Fruit fly (Drosophila melanogaster) whole organism, embryonic: Measurements from ENCODE around the gene RpS20.

Experiments
- Atf6 ChIP-seq: fragments of 200-800 bp; sonication (Bioruptor generic); IDR thresholded peaks from 2 replicates; pipeline ENCODE4 v1.3.6; 2022; ENCODE audit warnings: missing biosample characterization, missing genetic modification characterization
- Bdp1 ChIP-seq: fragments of 200-800 bp; sonication (Bioruptor generic); optimal IDR thresholded peaks from 3 replicates; lab custom pipeline; 2016; ENCODE audit warnings: missing biosample characterization, missing genetic modification characterization
- CG1024 ChIP-seq: fragments of 200-800 bp; sonication (Bioruptor generic); IDR thresholded peaks from 2 replicates; pipeline ENCODE4 v1.3.6; 2022; ENCODE audit warnings: missing biosample characterization, missing genetic modification characterization
- CG11695 ChIP-seq: fragments of 200-800 bp; sonication (Bioruptor generic); IDR thresholded peaks from 3 replicates; pipeline ENCODE4 v1.3.6; 2022; ENCODE audit warnings: missing biosample characterization, missing genetic modification characterization
- CG12071 ChIP-seq: fragments of 200-800 bp; sonication (Bioruptor generic); optimal IDR thresholded peaks from 3 replicates; lab custom pipeline; 2018; ENCODE audit warnings: missing biosample characterization, mild to moderate bottlenecking, missing genetic modification characterization
- CG12155 ChIP-seq: fragments of 200-800 bp; sonication (Bioruptor generic); optimal IDR thresholded peaks from 3 replicates; lab custom pipeline; 2016; ENCODE audit warnings: missing biosample characterization, missing genetic modification characterization
- CG12942 ChIP-seq: fragments of 200-800 bp; sonication (Bioruptor generic); optimal IDR thresholded peaks from 3 replicates; lab custom pipeline; 2016; ENCODE audit warnings: missing biosample characterization, missing genetic modification characterization
- CG13624 ChIP-seq: fragments of 200-800 bp; sonication (Bioruptor generic); optimal IDR thresholded peaks from 2 replicates; lab custom pipeline; 2016; ENCODE audit warnings: missing biosample characterization, missing genetic modification characterization
- CG13775 ChIP-seq: fragments of 200-800 bp; sonication (Bioruptor generic); optimal IDR thresholded peaks from 3 replicates; lab custom pipeline; 2017; ENCODE audit warnings: missing biosample characterization, mild to moderate bottlenecking, missing genetic modification characterization
- CG14667 ChIP-seq: fragments of 200-800 bp; sonication (Bioruptor generic); IDR thresholded peaks from 2 replicates; pipeline ENCODE4 v1.3.6; 2022; ENCODE audit warnings: missing biosample characterization, missing genetic modification characterization
- CG15073 ChIP-seq: fragments of 200-800 bp; sonication (Bioruptor generic); optimal IDR thresholded peaks from 2 replicates; lab custom pipeline; 2016; ENCODE audit warnings: missing biosample characterization, missing genetic modification characterization
- CG15479 ChIP-seq: fragments of 200-800 bp; sonication (Bioruptor generic); optimal IDR thresholded peaks from 3 replicates; lab custom pipeline; 2019; ENCODE audit warnings: missing biosample characterization, mild to moderate bottlenecking, missing genetic modification characterization, moderate library complexity
- CG1602 ChIP-seq: fragments of 200-800 bp; sonication (Bioruptor generic); optimal IDR thresholded peaks from 3 replicates; lab custom pipeline; 2016; ENCODE audit warnings: missing biosample characterization, missing genetic modification characterization
- CG1603 ChIP-seq: fragments of 200-800 bp; sonication (Bioruptor generic); optimal IDR thresholded peaks from 2 replicates; lab custom pipeline; 2019; ENCODE audit warnings: missing biosample characterization, mild to moderate bottlenecking, missing genetic modification characterization, moderate library complexity
- CG16815 ChIP-seq: fragments of 200-800 bp; sonication (Bioruptor generic); optimal IDR thresholded peaks from 3 replicates; lab custom pipeline; 2017; ENCODE audit warnings: missing biosample characterization, mild to moderate bottlenecking, missing genetic modification characterization
- CG17186 ChIP-seq: fragments of 200-800 bp; sonication (Bioruptor generic); optimal IDR thresholded peaks from 3 replicates; lab custom pipeline; 2017; ENCODE audit warnings: missing biosample characterization, missing genetic modification reagents, missing genetic modification characterization
- CG17361 ChIP-seq: fragments of 200-800 bp; sonication (Bioruptor generic); IDR thresholded peaks from 3 replicates; pipeline ENCODE4 v1.3.6; 2022; ENCODE audit warnings: missing biosample characterization, missing genetic modification characterization
- CG1792 ChIP-seq: fragments of 200-800 bp; sonication (Bioruptor generic); optimal IDR thresholded peaks from 2 replicates; lab custom pipeline; 2016; ENCODE audit warnings: missing biosample characterization, missing genetic modification characterization
- CG34224 ChIP-seq: fragments of 200-800 bp; sonication (Bioruptor generic); IDR thresholded peaks from 3 replicates; pipeline ENCODE4 v1.3.6; 2022; ENCODE audit warnings: missing biosample characterization, missing genetic modification characterization; ENCODE audit not compliant: partially characterized antibody
- CG5953 ChIP-seq: fragments of 200-800 bp; sonication (Bioruptor generic); IDR thresholded peaks from 2 replicates; pipeline ENCODE4 v1.3.6; 2022; ENCODE audit warnings: missing biosample characterization, missing genetic modification characterization
- CG6175 ChIP-seq: fragments of 200-800 bp; sonication (Bioruptor generic); IDR thresholded peaks from 3 replicates; pipeline ENCODE4 v1.3.6; 2022; ENCODE audit warnings: missing biosample characterization, missing genetic modification characterization
- CG6683 ChIP-seq: fragments of 200-800 bp; sonication (Bioruptor generic); optimal IDR thresholded peaks from 2 replicates; lab custom pipeline; 2017; ENCODE audit warnings: missing biosample characterization, mild to moderate bottlenecking, missing genetic modification characterization, missing genetic modification reagents
- CG7556 ChIP-seq: fragments of 200-800 bp; sonication (Bioruptor generic); optimal IDR thresholded peaks from 2 replicates; lab custom pipeline; 2017; ENCODE audit warnings: missing biosample characterization, mild to moderate bottlenecking, missing genetic modification characterization
- CG8281 ChIP-seq: fragments of 200-800 bp; sonication (Bioruptor generic); optimal IDR thresholded peaks from 2 replicates; lab custom pipeline; 2018; ENCODE audit warnings: missing biosample characterization, mild to moderate bottlenecking, missing genetic modification characterization, moderate library complexity
- CrebB ChIP-seq: fragments of 200-800 bp; sonication (Bioruptor generic); optimal IDR thresholded peaks from 3 replicates; lab custom pipeline; 2018; ENCODE audit warnings: missing biosample characterization, mild to moderate bottlenecking, missing genetic modification characterization
- Dfd ChIP-seq, 2 experiments: fragments of >200 bp; optimal IDR thresholded peaks; 2 replicates each; lab custom pipeline; 2017; ENCODE audit warnings: missing biosample characterization in 2 of 2, missing genetic modification characterization in 2 of 2
- Doc3 ChIP-seq: fragments of 200-800 bp; sonication (Bioruptor generic); IDR thresholded peaks from 3 replicates; pipeline ENCODE4 v1.3.6; 2022; ENCODE audit warnings: missing biosample characterization, missing genetic modification characterization; ENCODE audit not compliant: partially characterized antibody
- H2.0 ChIP-seq: fragments of 200-800 bp; sonication (Bioruptor generic); IDR thresholded peaks from 2 replicates; pipeline ENCODE4 v1.3.6; 2022; ENCODE audit warnings: missing biosample characterization, missing genetic modification characterization
- HLH3B ChIP-seq: fragments of 200-800 bp; sonication (Bioruptor generic); IDR thresholded peaks from 2 replicates; pipeline ENCODE4 v1.3.6; 2022; ENCODE audit warnings: missing biosample characterization, missing genetic modification characterization
- HLHmδ ChIP-seq: fragments of 200-800 bp; sonication (Bioruptor generic); optimal IDR thresholded peaks from 2 replicates; lab custom pipeline; 2018; ENCODE audit warnings: missing biosample characterization, mild to moderate bottlenecking, missing genetic modification characterization, moderate library complexity
- MESR4 ChIP-seq: fragments of 200-800 bp; sonication (Bioruptor generic); optimal IDR thresholded peaks from 2 replicates; lab custom pipeline; 2018; ENCODE audit warnings: missing biosample characterization, mild to moderate bottlenecking, missing genetic modification characterization, moderate library complexity
- Med ChIP-seq: fragments of 200-800 bp; sonication (Bioruptor generic); peaks from one replicate; lab custom pipeline; 2016; ENCODE audit warnings: missing biosample characterization, missing genetic modification characterization, mild to moderate bottlenecking, inconsistent platforms, moderate library complexity
- NK7.1 ChIP-seq: fragments of 200-800 bp; sonication (Bioruptor generic); optimal IDR thresholded peaks from 3 replicates; lab custom pipeline; 2016; ENCODE audit warnings: missing biosample characterization, missing genetic modification characterization
- Spps ChIP-seq: fragments of 200-800 bp; sonication (Bioruptor generic); optimal IDR thresholded peaks from 2 replicates; lab custom pipeline; 2018; ENCODE audit warnings: missing biosample characterization, mild to moderate bottlenecking, missing genetic modification characterization
- Stat92E ChIP-seq, 3 experiments: fragments of >200 bp in 2 of 3; fragments of 200-800 bp in 1 of 3; sonication (Bioruptor generic) in 1 of 3; optimal IDR thresholded peaks; 2 replicates each; lab custom pipeline; 2017 to 2019; ENCODE audit warnings: missing biosample characterization in 3 of 3, missing genetic modification characterization in 3 of 3, mild to moderate bottlenecking in 1 of 3, moderate library complexity in 1 of 3
- aop ChIP-seq: fragments of 200-800 bp; sonication (Bioruptor generic); IDR thresholded peaks from 2 replicates; pipeline ENCODE4 v1.3.6; 2022; ENCODE audit warnings: missing biosample characterization, missing genetic modification characterization
- ap ChIP-seq: fragments of 200-800 bp; sonication (Bioruptor generic); IDR thresholded peaks from 2 replicates; pipeline ENCODE4 v1.3.6; 2022; ENCODE audit warnings: missing biosample characterization, missing genetic modification characterization
- br ChIP-seq: fragments of >200 bp; optimal IDR thresholded peaks from 2 replicates; lab custom pipeline; 2017
- croc ChIP-seq: fragments of 200-800 bp; sonication (Bioruptor generic); conservative IDR thresholded peaks from 3 replicates; pipeline ENCODE4 v1.3.6; 2022; ENCODE audit warnings: missing biosample characterization, missing genetic modification characterization
- dysf ChIP-seq: fragments of 200-800 bp; sonication (Bioruptor generic); IDR thresholded peaks from 3 replicates; pipeline ENCODE4 v1.3.6; 2022; ENCODE audit warnings: missing biosample characterization, missing genetic modification characterization
- fd102C ChIP-seq: fragments of 200-800 bp; sonication (Bioruptor generic); optimal IDR thresholded peaks from 2 replicates; lab custom pipeline; 2018; ENCODE audit warnings: missing biosample characterization, mild to moderate bottlenecking, missing genetic modification characterization, moderate library complexity
- gce ChIP-seq: fragments of 200-800 bp; sonication (Bioruptor generic); IDR thresholded peaks from 3 replicates; pipeline ENCODE4 v1.3.6; 2022; ENCODE audit warnings: missing biosample characterization, missing genetic modification characterization
- gsb-n ChIP-seq: fragments of 200-800 bp; sonication (Bioruptor generic); optimal IDR thresholded peaks from 3 replicates; lab custom pipeline; 2018; ENCODE audit warnings: missing biosample characterization, mild to moderate bottlenecking, missing genetic modification characterization
- hth ChIP-seq: fragments of >200 bp; optimal IDR thresholded peaks from 2 replicates; lab custom pipeline; 2017; ENCODE audit warnings: inconsistent platforms
- ind ChIP-seq: fragments of 200-800 bp; sonication (Bioruptor generic); optimal IDR thresholded peaks from 3 replicates; lab custom pipeline; 2016; ENCODE audit warnings: missing biosample characterization, missing genetic modification characterization
- lbe ChIP-seq: fragments of 200-800 bp; sonication (Bioruptor generic); optimal IDR thresholded peaks from 2 replicates; lab custom pipeline; 2016; ENCODE audit warnings: missing biosample characterization, mild to moderate bottlenecking, missing genetic modification characterization
- pnt ChIP-seq: fragments of 200-800 bp; sonication (Bioruptor generic); optimal IDR thresholded peaks from 3 replicates; lab custom pipeline; 2016; ENCODE audit warnings: missing biosample characterization, missing genetic modification characterization
- ranshi ChIP-seq: fragments of 200-800 bp; sonication (Bioruptor generic); IDR thresholded peaks from 2 replicates; pipeline ENCODE4 v1.3.6; 2022; ENCODE audit warnings: missing biosample characterization, missing genetic modification characterization
- sob ChIP-seq: fragments of 200-800 bp; sonication (Bioruptor generic); IDR thresholded peaks from 2 replicates; pipeline ENCODE4 v1.3.6; 2022; ENCODE audit warnings: missing biosample characterization, missing genetic modification characterization
- tx ChIP-seq: fragments of 200-800 bp; sonication (Bioruptor generic); optimal IDR thresholded peaks from 2 replicates; lab custom pipeline; 2016; ENCODE audit warnings: missing biosample characterization, missing genetic modification characterization
- zfh2 ChIP-seq: fragments of 200-800 bp; sonication (Bioruptor generic); optimal IDR thresholded peaks from 2 replicates; lab custom pipeline; 2016; ENCODE audit warnings: missing biosample characterization, missing genetic modification characterization

Gene RpS20

dm6 chr3R:20829416-20830131 lies 7.6 kb downstream of the RpS20 start (continued):
- TF ChIP-seq CG1792 (GFP tag; lab: Kevin White, UChicago), result no peak
- no peak for TF ChIP-seq CG12071 (GFP tag; lab: Kevin White, UChicago)
- no peak for TF ChIP-seq pnt (GFP tag; lab: Kevin White, UChicago)
- no peak for TF ChIP-seq CG5953 (GFP tag; lab: Robert Waterston, UW)
- no peak for TF ChIP-seq croc (GFP tag; lab: Robert Waterston, UW)
- TF ChIP-seq br (lab: Kevin White, UChicago), result no peak
- TF ChIP-seq lbe (GFP tag; lab: Kevin White, UChicago), result no peak
- TF ChIP-seq CG14667 (GFP tag; lab: Robert Waterston, UW), result no peak
- no peak for TF ChIP-seq MESR4 (GFP tag; lab: Kevin White, UChicago)
- TF ChIP-seq CG8281 (tag; lab: Kevin White, UChicago), result no peak
- peak; percentile 30; the same call in 1 of the 2 replicates for TF ChIP-seq Atf6 (GFP tag; lab: Robert Waterston, UW)
- no peak for TF ChIP-seq Spps (tag; lab: Kevin White, UChicago)
- TF ChIP-seq Med (GFP tag; lab: Kevin White, UChicago), result peak; percentile 93
- peak; percentile 13 for TF ChIP-seq CG1603 (tag; lab: Kevin White, UChicago)
- TF ChIP-seq CG17186 (GFP tag; lab: Kevin White, UChicago), result no peak
- TF ChIP-seq CrebB (tag; lab: Kevin White, UChicago), result peak; percentile 17
- no peak for TF ChIP-seq Dfd (GFP tag; optimal IDR thresholded peaks at IDR 0.05; lab: Kevin White, UChicago)
- no peak for TF ChIP-seq CG15073
- peak; percentile 81 for TF ChIP-seq HLHmδ
- no peak for TF ChIP-seq ind (GFP tag; lab: Kevin White, UChicago)
- no peak for TF ChIP-seq fd102C (GFP tag; lab: Kevin White, UChicago)
- TF ChIP-seq Bdp1 (GFP tag; lab: Kevin White, UChicago), result no peak
- TF ChIP-seq CG17361, result peak; percentile 77
- TF ChIP-seq ranshi (GFP tag; lab: Robert Waterston, UW), result peak; percentile 5; the same call in 1 of the 2 replicates
- TF ChIP-seq Stat92E (GFP tag; optimal IDR thresholded peaks at IDR 0.05; lab: Kevin White, UChicago), result no peak
- TF ChIP-seq CG7556, result peak; percentile 71
- no peak for TF ChIP-seq ap (GFP tag; lab: Robert Waterston, UW)
- TF ChIP-seq CG13624 (GFP tag; lab: Kevin White, UChicago), result no peak
- TF ChIP-seq CG34224 (GFP tag; lab: Robert Waterston, UW), result no peak
- no peak for TF ChIP-seq gsb-n (tag; lab: Kevin White, UChicago)
- 0 out of 3 replicates have a peak, but pooled peaks have one; percentile 11 for TF ChIP-seq gce (GFP tag; lab: Robert Waterston, UW)
- TF ChIP-seq CG12155, result no peak
- TF ChIP-seq zfh2, result no peak
- no peak for TF ChIP-seq HLH3B
- TF ChIP-seq CG1602 (GFP tag; lab: Kevin White, UChicago), result peak; percentile 29
- TF ChIP-seq CG6175, result 0 out of 3 replicates have a peak, but pooled peaks have one; percentile 41
- TF ChIP-seq NK7.1 (GFP tag; lab: Kevin White, UChicago), result no peak
- TF ChIP-seq dysf (GFP tag; lab: Robert Waterston, UW), result peak; percentile 22; the same call in 2 of the 3 replicates
- TF ChIP-seq CG11695 (GFP tag; lab: Robert Waterston, UW), result no peak
- TF ChIP-seq hth (lab: Kevin White, UChicago), result no peak
- TF ChIP-seq H2.0 (GFP tag; lab: Robert Waterston, UW), result no peak
- TF ChIP-seq CG1024, result no peak
- TF ChIP-seq CG15479 (GFP tag; lab: Kevin White, UChicago), result peak; percentile 79
- TF ChIP-seq aop (GFP tag; lab: Robert Waterston, UW), result 0 out of 2 replicates have a peak, but pooled peaks have one; percentile 8
- TF ChIP-seq CG13775 (GFP tag; lab: Kevin White, UChicago), result peak; percentile 32
- TF ChIP-seq Doc3 (GFP tag; lab: Robert Waterston, UW), result no peak
- peak; percentile 41 for TF ChIP-seq CG16815 (GFP tag; lab: Kevin White, UChicago)
- no peak for TF ChIP-seq tx
- peak; percentile 59; the same call in 1 of the 2 replicates for TF ChIP-seq sob (GFP tag; lab: Robert Waterston, UW)
- no peak for TF ChIP-seq CG6683 (GFP tag; lab: Kevin White, UChicago)
- TF ChIP-seq CG12942 (GFP tag; lab: Kevin White, UChicago), result no peak
